Worm (Caenorhabditis elegans): ENCODE data around the gene hsp-12.6.
A peak's percentile ranks its signal among the peaks of the same experiment; 100 is the strongest.

hsp-12.6 gene

DNA sequence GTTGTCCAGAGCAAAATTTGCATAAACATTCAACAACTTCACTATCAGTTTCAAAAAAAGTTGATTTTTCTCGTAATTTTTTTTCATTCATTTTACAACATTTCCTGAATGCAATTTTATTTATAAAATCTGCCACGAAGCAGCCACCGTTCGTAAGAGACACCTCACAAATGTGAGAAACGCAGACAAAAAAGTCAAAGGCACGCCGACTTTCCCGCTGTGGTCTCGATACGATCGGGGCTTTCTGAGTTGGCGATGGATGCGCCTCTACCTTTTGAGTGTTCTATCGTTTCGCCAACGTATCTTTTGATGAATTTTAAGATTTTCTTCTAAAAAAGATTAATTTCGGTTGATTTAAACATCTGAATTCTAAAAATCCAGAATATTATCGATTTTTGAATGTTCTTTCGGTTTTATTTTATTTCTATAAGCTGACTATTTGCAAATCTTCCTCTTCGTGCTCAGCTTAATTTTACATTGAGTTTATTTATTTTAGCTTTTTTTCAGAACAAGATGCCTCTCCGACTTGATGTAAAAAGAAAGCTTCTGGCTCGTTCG is 12.3 kb upstream of the hsp-12.6 start, which contains the start of gene copb-2 (continued):
- TF ChIP-seq nhr-237 (tag; optimal IDR thresholded peaks at IDR 0.05): no peak

DNA sequence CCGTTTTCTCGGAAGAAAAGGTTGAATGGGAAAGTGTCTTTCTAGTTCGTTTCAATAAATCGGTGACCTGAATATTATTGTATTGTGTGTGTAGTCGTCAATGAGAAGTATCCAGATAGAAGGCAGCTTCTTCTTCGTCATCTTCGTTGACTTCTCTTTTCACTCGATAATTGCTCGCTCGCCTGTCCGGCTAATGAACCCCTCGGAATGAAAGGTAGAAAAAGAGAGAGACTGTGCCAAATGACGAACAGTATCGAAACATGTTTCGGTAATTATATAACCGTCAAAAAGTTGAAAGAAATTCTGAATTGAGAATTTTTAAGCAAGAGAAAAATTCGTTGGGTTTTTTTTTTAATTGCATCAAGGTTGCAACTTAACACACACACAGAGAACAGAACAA is 10.4 kb upstream of the hsp-12.6 start, which contains the start of gene cutl-17:
cutl-17 (minus strand) TSS at position 101 of the 400 bp plus-strand sequence.
- TF ChIP-seq crh-2 (tag; optimal IDR thresholded peaks at IDR 0.05) (no peak), ZK546.5 (tag; optimal IDR thresholded peaks at IDR 0.05) (no peak), ceh-16 (tag; optimal IDR thresholded peaks at IDR 0.05) (no peak), nhr-77 (tag; optimal IDR thresholded peaks at IDR 0.05) (no peak), elt-3 (tag; optimal IDR thresholded peaks at IDR 0.05) (no peak), sma-9 (GFP tag; optimal IDR thresholded peaks at IDR 0.05) (no peak), sma-9 (tag; optimal IDR thresholded peaks at IDR 0.05) (no peak), fos-1 (tag; optimal IDR thresholded peaks at IDR 0.05) (no peak), zag-1 (tag; optimal IDR thresholded peaks at IDR 0.05) (no peak), ztf-4 (tag; optimal IDR thresholded peaks at IDR 0.05) (no peak)

DNA sequence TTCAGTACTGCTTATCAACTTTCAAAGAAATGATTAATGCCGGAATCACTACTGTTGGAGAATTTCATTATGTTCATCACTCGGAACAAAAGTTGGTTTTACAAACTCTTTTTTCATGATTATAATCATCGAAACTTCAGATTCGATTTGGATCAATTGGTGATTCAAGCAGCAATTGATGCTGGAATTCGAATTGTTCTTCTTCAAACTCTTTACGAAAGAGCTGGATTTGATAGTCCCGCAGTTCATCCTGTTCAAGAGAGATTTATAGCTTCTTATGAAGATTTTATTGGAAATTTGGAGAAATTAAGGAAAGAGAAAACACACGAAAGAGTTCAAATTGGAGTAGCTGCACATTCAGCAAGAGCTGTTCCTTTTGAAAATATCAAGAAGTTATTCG is 4.8 kb upstream of the hsp-12.6 start:
- TF ChIP-seq nhr-25 (tag; optimal IDR thresholded peaks at IDR 0.05) (no peak), sma-3 (GFP tag; optimal IDR thresholded peaks at IDR 0.05) (no peak), nhr-21 (tag; optimal IDR thresholded peaks at IDR 0.05) (no peak), nhr-237 (tag; optimal IDR thresholded peaks at IDR 0.05) (no peak), gmeb-1 (tag; optimal IDR thresholded peaks at IDR 0.05) (no peak), Y55F3AM.14 (GFP tag; optimal IDR thresholded peaks at IDR 0.05) (no peak), sem-4 (tag; optimal IDR thresholded peaks at IDR 0.05) (no peak), ceh-16 (tag; optimal IDR thresholded peaks at IDR 0.05) (no peak), R02D3.7 (tag; optimal IDR thresholded peaks at IDR 0.05) (no peak), aly-2 (tag; optimal IDR thresholded peaks at IDR 0.05) (no peak)

DNA sequence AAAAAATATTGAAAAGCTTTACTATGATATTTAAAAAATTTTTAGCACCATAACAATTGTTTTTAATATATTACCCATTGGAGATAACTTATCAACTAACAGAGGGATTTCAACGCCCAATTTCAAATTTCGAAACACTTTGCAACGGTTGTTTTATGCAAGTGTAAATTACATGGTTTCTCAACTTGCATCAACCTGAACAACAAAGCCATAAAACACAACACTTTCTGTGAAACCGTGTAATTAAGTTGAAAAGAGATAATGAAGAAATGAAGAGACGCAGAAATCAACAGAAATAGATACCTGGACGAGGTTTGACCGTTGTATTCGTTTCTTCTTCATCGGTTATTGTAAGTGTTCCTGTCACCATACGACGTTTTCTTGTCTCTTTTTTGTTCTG is 3.3 kb upstream of the hsp-12.6 start, which contains the start of gene cpin-1:
cpin-1 (plus strand) TSS at position 301 of the 400 bp plus-strand sequence.
- no peak for TF ChIP-seq nhr-11 (tag; optimal IDR thresholded peaks at IDR 0.05)
- no peak for TF ChIP-seq sma-3 (GFP tag; optimal IDR thresholded peaks at IDR 0.05)

DNA sequence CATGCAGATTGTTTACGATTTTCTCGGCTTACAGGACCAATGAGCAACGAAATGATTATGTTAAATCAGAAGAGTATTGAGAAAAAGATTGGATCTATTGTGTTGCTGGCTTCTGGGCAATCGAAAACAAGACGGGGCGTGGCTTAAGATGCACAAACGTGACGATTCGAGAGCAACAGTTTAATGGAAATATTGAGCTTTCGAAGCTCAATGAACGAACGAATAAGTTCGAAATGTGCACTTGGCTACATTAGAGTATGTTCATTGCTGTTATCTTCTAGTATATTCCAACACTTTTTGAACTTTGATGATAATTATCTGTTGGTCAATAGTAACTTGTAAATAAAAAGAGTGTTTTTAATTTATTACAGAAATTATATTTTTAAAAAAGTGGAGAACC is 1.6 kb downstream of the hsp-12.6 start, which contains the start of gene hsp-12.3:
hsp-12.3 (minus strand) TSS at position 101 of the 400 bp plus-strand sequence.
- TF ChIP-seq nhr-77 (tag; optimal IDR thresholded peaks at IDR 0.05) (no peak), nhr-25 (tag; optimal IDR thresholded peaks at IDR 0.05) (no peak), ztf-11 (tag; optimal IDR thresholded peaks at IDR 0.05) (no peak), alr-1 (tag; optimal IDR thresholded peaks at IDR 0.05) (no peak), unc-62 (GFP tag; optimal IDR thresholded peaks at IDR 0.05) (no peak)

DNA sequence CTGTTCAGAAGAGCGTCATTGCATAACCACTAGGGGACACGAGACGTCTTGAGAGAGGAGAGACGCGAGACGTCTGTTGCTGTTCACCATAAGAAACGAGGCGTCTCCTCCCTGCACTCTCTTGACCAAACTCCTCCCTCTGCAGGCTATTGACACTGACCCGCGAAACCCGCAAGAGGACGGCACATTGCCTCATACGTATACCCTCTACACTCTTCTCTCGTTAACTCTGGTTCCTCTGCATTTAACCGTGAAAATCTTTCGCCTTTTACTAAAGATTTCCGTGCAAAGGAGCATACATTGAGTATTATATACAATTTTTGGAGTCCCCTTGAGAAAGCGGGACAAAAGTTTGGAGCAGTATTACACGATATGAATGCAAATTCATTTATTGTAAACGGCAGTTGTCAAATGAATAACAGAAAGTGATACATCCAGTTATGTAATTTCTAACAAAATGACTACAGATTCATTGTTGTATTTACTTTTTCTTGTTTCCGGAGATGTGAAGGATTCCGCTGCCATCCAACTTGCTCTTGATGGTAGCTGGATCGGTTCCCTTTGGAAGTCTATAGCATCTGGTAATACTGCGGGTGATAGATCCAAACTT is 2.5 kb downstream of the hsp-12.6 start:
- TF ChIP-seq ztf-1 (GFP tag; conservative IDR thresholded peaks at IDR 0.05): no peak
- peak; percentile 48 for TF ChIP-seq ztf-11 (tag; optimal IDR thresholded peaks at IDR 0.05)
- TF ChIP-seq unc-55 (GFP tag; optimal IDR thresholded peaks at IDR 0.05): peak; percentile 83
- TF ChIP-seq fos-1 (tag; optimal IDR thresholded peaks at IDR 0.05): peak; percentile 94
- TF ChIP-seq lin-13 (GFP tag; optimal IDR thresholded peaks at IDR 0.05): peak; percentile 92
- peak; percentile 93 for TF ChIP-seq sma-3 (GFP tag; optimal IDR thresholded peaks at IDR 0.05)
- peak; percentile 19 for TF ChIP-seq ZK546.5 (tag; optimal IDR thresholded peaks at IDR 0.05)
- peak; percentile 68 for TF ChIP-seq skn-1 (tag; optimal IDR thresholded peaks at IDR 0.05)
- no peak for TF ChIP-seq aly-2 (tag; optimal IDR thresholded peaks at IDR 0.05)
- no peak for TF ChIP-seq peb-1 (tag; optimal IDR thresholded peaks at IDR 0.05)
- peak; percentile 44 for TF ChIP-seq nhr-237 (tag; optimal IDR thresholded peaks at IDR 0.05)
- TF ChIP-seq snpc-4 (tag; optimal IDR thresholded peaks at IDR 0.05): peak; percentile 99
- peak; percentile 84 to 92 for TF ChIP-seq lsy-2 (tag; optimal IDR thresholded peaks at IDR 0.05)
- TF ChIP-seq elt-3 (tag; optimal IDR thresholded peaks at IDR 0.05): no peak
- TF ChIP-seq nhr-10 (tag; optimal IDR thresholded peaks at IDR 0.05): peak; percentile 67
- TF ChIP-seq nhr-11 (tag; optimal IDR thresholded peaks at IDR 0.05): peak; percentile 44
- peak; percentile 86 for TF ChIP-seq ztf-4 (tag; optimal IDR thresholded peaks at IDR 0.05)
- TF ChIP-seq nhr-6 (tag; optimal IDR thresholded peaks at IDR 0.05): peak; percentile 88
- no peak for TF ChIP-seq alr-1 (tag; optimal IDR thresholded peaks at IDR 0.05)
- TF ChIP-seq F13H6.1 (tag; optimal IDR thresholded peaks at IDR 0.05): peak; percentile 97
- no peak for TF ChIP-seq mbf-1 (tag; optimal IDR thresholded peaks at IDR 0.05)
- TF ChIP-seq ceh-16 (tag; optimal IDR thresholded peaks at IDR 0.05): peak; percentile 66
- no peak for TF ChIP-seq nhr-23 (tag; optimal IDR thresholded peaks at IDR 0.05)
- peak; percentile 72 for TF ChIP-seq mab-5 (tag; optimal IDR thresholded peaks at IDR 0.05)
- TF ChIP-seq zag-1 (tag; optimal IDR thresholded peaks at IDR 0.05): no peak
- TF ChIP-seq Y55F3AM.14 (GFP tag; optimal IDR thresholded peaks at IDR 0.05): peak; percentile 86
- peak; percentile 23 for TF ChIP-seq ceh-82 (tag; optimal IDR thresholded peaks at IDR 0.05)
- TF ChIP-seq sma-9 (GFP tag; optimal IDR thresholded peaks at IDR 0.05): peak; percentile 96
- no peak for TF ChIP-seq sma-9 (tag; optimal IDR thresholded peaks at IDR 0.05)
- TF ChIP-seq nhr-12 (tag; optimal IDR thresholded peaks at IDR 0.05): no peak
- TF ChIP-seq ama-1 (optimal IDR thresholded peaks at IDR 0.05): peak; percentile 99
- no peak for TF ChIP-seq elt-1 (tag; optimal IDR thresholded peaks at IDR 0.05)
- peak; percentile 95 for TF ChIP-seq nhr-129 (tag; optimal IDR thresholded peaks at IDR 0.05)

All from whole organism, L2 larva.